Worm (Caenorhabditis elegans) whole organism, early embryonic: ENCODE data around the gene nspg-4.

Experiments
- B0310.2 ChIP-seq: sonication (generic microtip); optimal IDR thresholded peaks from 2 replicates; lab custom pipeline; 2016; ENCODE audit warnings: mild to moderate bottlenecking, missing genetic modification characterization, missing compliant biosample characterization
- F13C5.2 ChIP-seq: sonication (generic microtip); optimal IDR thresholded peaks from 2 replicates; lab custom pipeline; 2017; ENCODE audit warnings: mild to moderate bottlenecking, missing genetic modification characterization, inconsistent platforms, missing compliant biosample characterization
- aly-1 ChIP-seq: sonication (generic microtip); optimal IDR thresholded peaks from 2 replicates; lab custom pipeline; 2016; ENCODE audit warnings: missing genetic modification characterization, missing compliant biosample characterization
- ama-1 ChIP-seq: fragments of 150-350 bp; optimal IDR thresholded peaks from 2 replicates; lab custom pipeline; 2014
- ceh-13 ChIP-seq: fragments of 200-800 bp; sonication (Bioruptor generic); optimal IDR thresholded peaks from 2 replicates; lab custom pipeline; 2018; ENCODE audit warnings: mild to moderate bottlenecking, missing genetic modification characterization, missing compliant biosample characterization
- ceh-36 ChIP-seq: sonication (generic microtip); optimal IDR thresholded peaks from 2 replicates; lab custom pipeline; 2016; ENCODE audit warnings: missing genetic modification characterization, inconsistent platforms, missing compliant biosample characterization
- ets-7 ChIP-seq: sonication (generic microtip); optimal IDR thresholded peaks from 2 replicates; lab custom pipeline; 2016; ENCODE audit warnings: missing genotype, missing genetic modification characterization, missing compliant biosample characterization
- flt-1 ChIP-seq: fragments of 200-800 bp; sonication (Bioruptor generic); IDR thresholded peaks from 2 replicates; pipeline ENCODE4 v1.3.6; 2022; ENCODE audit warnings: missing genetic modification characterization, missing compliant biosample characterization
- hmbx-1 ChIP-seq: sonication (generic microtip); optimal IDR thresholded peaks from 2 replicates; lab custom pipeline; 2016; ENCODE audit warnings: mild to moderate bottlenecking, missing genetic modification characterization, missing compliant biosample characterization
- hmg-4 ChIP-seq: fragments of 200-800 bp; sonication (Bioruptor generic); optimal IDR thresholded peaks from 2 replicates; lab custom pipeline; 2018; ENCODE audit warnings: mild to moderate bottlenecking, missing genetic modification characterization, missing compliant biosample characterization
- hnd-1 ChIP-seq: sonication (generic microtip); optimal IDR thresholded peaks from 2 replicates; lab custom pipeline; 2016; ENCODE audit warnings: missing genetic modification characterization, missing compliant biosample characterization
- pes-1 ChIP-seq: fragments of 200-800 bp; sonication (Bioruptor generic); IDR thresholded peaks from 2 replicates; pipeline ENCODE4 v1.3.6; 2022; ENCODE audit warnings: missing genetic modification reagents, missing genetic modification characterization, missing compliant biosample characterization
- scrt-1 ChIP-seq: fragments of 200-800 bp; sonication (Bioruptor generic); IDR thresholded peaks from 2 replicates; pipeline ENCODE4 v1.3.6; 2022; ENCODE audit warnings: missing genetic modification characterization, missing compliant biosample characterization
- sea-1 ChIP-seq: fragments of 200-800 bp; sonication (Bioruptor generic); conservative IDR thresholded peaks from 2 replicates; pipeline ENCODE4 v1.3.6; 2022; ENCODE audit warnings: missing genetic modification characterization, missing compliant biosample characterization
- tbx-11 ChIP-seq: fragments of 200-800 bp; sonication (Bioruptor generic); IDR thresholded peaks from 2 replicates; pipeline ENCODE4 v1.3.6; 2022; ENCODE audit warnings: missing genetic modification characterization, missing compliant biosample characterization
- tbx-37 ChIP-seq: fragments of 200-800 bp; sonication (Bioruptor generic); conservative IDR thresholded peaks from 2 replicates; pipeline ENCODE4 v1.3.6; 2022; ENCODE audit warnings: missing genetic modification reagents, missing genetic modification characterization, missing compliant biosample characterization
- tra-4 ChIP-seq: sonication (generic microtip); optimal IDR thresholded peaks from 2 replicates; lab custom pipeline; 2017; ENCODE audit warnings: missing genetic modification characterization, missing compliant biosample characterization

The nspg-4 gene

DNA sequence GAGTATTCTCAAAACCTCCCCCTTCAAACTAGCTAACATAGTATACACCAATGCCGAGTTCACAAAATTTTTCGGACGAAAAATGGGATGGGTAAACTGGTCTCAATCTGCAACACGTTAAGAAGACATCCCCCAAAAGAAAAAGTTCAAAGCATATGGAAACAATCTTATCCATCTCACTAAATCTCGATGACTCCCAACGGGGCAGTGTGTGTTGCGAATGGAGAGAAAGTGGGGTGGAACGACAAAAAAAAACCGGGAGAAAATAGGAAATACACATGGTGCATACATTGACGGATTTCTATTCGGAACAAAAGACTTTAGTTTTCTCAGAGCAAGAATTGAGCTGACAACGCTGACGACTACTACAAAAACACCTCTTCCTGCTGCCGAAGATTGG is 25.1 kb upstream of the nspg-4 start:
- TF ChIP-seq sea-1 (GFP tag; lab: Robert Waterston, UW) = no peak
- no peak for TF ChIP-seq ceh-13 (GFP tag; lab: Kevin White, UChicago)
- TF ChIP-seq tra-4 (tag; lab: Kevin White, UChicago) = no peak
- TF ChIP-seq hmg-4 (GFP tag; lab: Kevin White, UChicago) = no peak
- TF ChIP-seq B0310.2 (tag; lab: Kevin White, UChicago) = no peak
- no peak for TF ChIP-seq scrt-1 (GFP tag; lab: Robert Waterston, UW)
- TF ChIP-seq aly-1 (tag; lab: Kevin White, UChicago) = no peak
- no peak for TF ChIP-seq ama-1

DNA sequence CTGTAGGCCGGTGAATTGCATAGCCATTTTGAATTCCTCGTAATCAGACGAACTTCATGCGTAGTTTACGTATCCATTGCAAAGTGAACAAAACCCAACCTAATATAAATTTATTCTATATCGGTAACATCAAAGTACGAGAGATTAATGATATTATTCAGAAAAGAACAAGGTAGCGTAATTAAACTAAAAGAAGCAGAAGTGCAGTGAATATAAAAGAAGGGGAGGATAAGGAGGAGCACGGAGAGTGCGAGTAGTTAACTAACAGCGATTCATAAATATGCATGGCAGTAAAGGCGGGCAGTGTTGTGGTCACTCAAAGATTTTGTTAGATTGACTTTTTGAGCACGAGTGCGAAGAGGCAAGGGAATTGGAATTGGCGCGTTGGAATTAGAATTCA is 24.4 kb upstream of the nspg-4 start, which contains the start of gene clc-3:
clc-3 (minus strand) TSS at position 101 of the 400 bp plus-strand sequence.
- TF ChIP-seq aly-1 (tag; lab: Kevin White, UChicago) (no peak), hmg-4 (GFP tag; lab: Kevin White, UChicago) (no peak), F13C5.2 (tag; lab: Kevin White, UChicago) (no peak), flt-1 (GFP tag; lab: Robert Waterston, UW) (no peak), sea-1 (GFP tag; lab: Robert Waterston, UW) (no peak), ceh-36 (tag; lab: Kevin White, UChicago) (no peak), ama-1 (no peak), hnd-1 (tag; lab: Kevin White, UChicago) (no peak)

DNA sequence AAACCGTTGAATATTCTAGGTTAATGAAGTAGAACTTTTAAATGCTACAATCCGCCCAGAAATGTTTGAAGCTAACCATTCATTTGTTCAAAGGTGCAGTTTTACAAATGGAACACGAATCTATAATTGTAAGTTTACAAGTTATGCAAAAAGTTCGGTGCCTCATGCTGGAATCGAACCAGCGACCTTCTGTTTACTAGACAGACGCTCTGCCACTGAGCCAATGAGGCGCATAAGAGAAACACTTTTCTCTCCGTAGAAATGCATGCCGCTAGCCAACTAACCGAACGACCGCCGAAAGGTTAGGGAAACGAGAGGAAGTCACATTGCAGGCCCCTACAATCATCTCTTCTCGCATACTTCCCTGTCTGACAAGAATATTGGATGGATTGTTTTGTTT is 21.1 kb upstream of the nspg-4 start:
- TF ChIP-seq tbx-37 (GFP tag; lab: Robert Waterston, UW) = peak; percentile 90
- TF ChIP-seq hmbx-1 (tag; lab: Kevin White, UChicago) = peak; percentile 62
- TF ChIP-seq F13C5.2 (tag; lab: Kevin White, UChicago) = peak; percentile 86
- TF ChIP-seq tra-4 (tag; lab: Kevin White, UChicago) = peak; percentile 71
- TF ChIP-seq tbx-11 (GFP tag; lab: Robert Waterston, UW) = peak; percentile 84
- peak; percentile 95 for TF ChIP-seq pes-1 (GFP tag; lab: Robert Waterston, UW)
- TF ChIP-seq ceh-36 (tag; lab: Kevin White, UChicago) = peak; percentile 77
- TF ChIP-seq aly-1 (tag; lab: Kevin White, UChicago) = peak; percentile 88
- TF ChIP-seq ama-1 = no peak
- TF ChIP-seq sea-1 (GFP tag; lab: Robert Waterston, UW) = peak; percentile 92
- TF ChIP-seq flt-1 (GFP tag; lab: Robert Waterston, UW) = peak; percentile 94
- TF ChIP-seq B0310.2 (tag; lab: Kevin White, UChicago) = peak; percentile 81
- peak; percentile 81 for TF ChIP-seq ceh-13 (GFP tag; lab: Kevin White, UChicago)
- TF ChIP-seq scrt-1 (GFP tag; lab: Robert Waterston, UW) = peak; percentile 93
- TF ChIP-seq hmg-4 (GFP tag; lab: Kevin White, UChicago) = peak; percentile 88
- TF ChIP-seq ets-7 (tag; lab: Kevin White, UChicago) = peak; percentile 36
- peak; percentile 71 for TF ChIP-seq hnd-1 (tag; lab: Kevin White, UChicago)

DNA sequence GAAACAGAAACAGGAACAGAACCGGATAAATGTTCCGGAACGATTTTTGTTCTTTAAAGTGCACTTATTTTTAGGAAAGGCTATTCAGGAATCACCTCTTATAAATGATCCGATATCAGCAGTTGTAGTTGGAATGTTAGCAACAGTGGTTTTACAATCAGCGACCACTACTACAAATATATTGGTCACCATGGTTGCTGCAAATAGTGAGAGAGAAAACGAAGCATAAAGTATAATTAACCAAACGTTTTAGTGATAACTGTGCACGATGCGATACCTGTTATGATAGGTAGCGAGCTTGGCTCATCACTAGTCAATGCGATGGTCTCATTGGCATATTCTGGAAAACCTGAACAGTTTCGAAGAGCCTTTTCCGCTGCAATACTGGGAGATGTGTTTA is 19.2 kb upstream of the nspg-4 start:
- TF ChIP-seq F13C5.2 (tag; lab: Kevin White, UChicago) (no peak), hnd-1 (tag; lab: Kevin White, UChicago) (no peak), ets-7 (tag; lab: Kevin White, UChicago) (no peak), flt-1 (GFP tag; lab: Robert Waterston, UW) (no peak), hmg-4 (GFP tag; lab: Kevin White, UChicago) (no peak), tbx-37 (GFP tag; lab: Robert Waterston, UW) (no peak), sea-1 (GFP tag; lab: Robert Waterston, UW) (no peak), ceh-13 (GFP tag; lab: Kevin White, UChicago) (no peak), scrt-1 (GFP tag; lab: Robert Waterston, UW) (no peak), ama-1 (no peak), tbx-11 (GFP tag; lab: Robert Waterston, UW) (no peak), tra-4 (tag; lab: Kevin White, UChicago) (no peak), pes-1 (GFP tag; lab: Robert Waterston, UW) (no peak), hmbx-1 (tag; lab: Kevin White, UChicago) (no peak), B0310.2 (tag; lab: Kevin White, UChicago) (no peak)

DNA sequence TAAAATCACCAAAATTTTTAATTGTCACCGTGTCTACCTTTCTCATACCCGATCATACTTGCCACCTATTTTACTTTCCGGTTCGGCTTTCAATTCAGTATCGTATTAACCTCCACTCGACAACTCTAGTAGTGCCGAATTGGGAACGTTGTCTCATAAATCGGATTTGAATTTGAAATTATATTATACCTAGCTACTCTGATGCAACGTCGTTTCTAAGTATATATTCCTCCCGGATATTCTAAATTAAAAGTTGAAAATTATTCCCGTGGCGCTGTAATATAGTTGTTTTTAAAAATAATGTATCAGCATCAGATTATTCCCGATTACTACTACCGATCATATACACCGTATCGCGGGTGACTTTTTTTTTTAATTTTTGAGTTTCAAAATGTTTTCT is 18.5 kb upstream of the nspg-4 start, which contains the start of gene ZK563.2:
ZK563.2 (plus strand) TSS at position 301 of the 400 bp plus-strand sequence.
- TF ChIP-seq flt-1 (GFP tag; lab: Robert Waterston, UW) (no peak), sea-1 (GFP tag; lab: Robert Waterston, UW) (no peak), scrt-1 (GFP tag; lab: Robert Waterston, UW) (no peak), ceh-13 (GFP tag; lab: Kevin White, UChicago) (no peak), ceh-36 (tag; lab: Kevin White, UChicago) (no peak), F13C5.2 (tag; lab: Kevin White, UChicago) (no peak), pes-1 (GFP tag; lab: Robert Waterston, UW) (no peak), tbx-11 (GFP tag; lab: Robert Waterston, UW) (no peak), tbx-37 (GFP tag; lab: Robert Waterston, UW) (no peak), hnd-1 (tag; lab: Kevin White, UChicago) (no peak), ama-1 (no peak), B0310.2 (tag; lab: Kevin White, UChicago) (no peak), hmbx-1 (tag; lab: Kevin White, UChicago) (no peak), ets-7 (tag; lab: Kevin White, UChicago) (no peak), tra-4 (tag; lab: Kevin White, UChicago) (no peak), hmg-4 (GFP tag; lab: Kevin White, UChicago) (no peak), aly-1 (tag; lab: Kevin White, UChicago) (no peak)

DNA sequence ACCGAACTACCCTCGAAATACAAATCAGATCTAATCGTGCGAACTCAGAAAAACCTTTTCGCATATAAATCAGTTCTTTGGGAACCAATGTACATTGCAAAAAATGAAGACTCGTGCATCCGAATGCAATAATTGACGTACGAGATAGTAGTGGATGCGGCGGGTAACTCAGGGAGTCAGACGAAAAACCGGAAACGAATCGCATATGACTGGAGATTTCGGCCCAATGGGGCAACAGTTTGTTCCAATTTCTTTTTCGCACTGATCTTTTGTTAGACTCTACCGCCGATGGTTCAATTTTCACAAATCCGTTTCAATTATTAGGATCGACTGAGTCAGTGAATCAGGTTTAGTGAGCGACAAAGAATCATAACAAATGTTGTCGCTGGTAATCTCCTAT is 16.6 kb upstream of the nspg-4 start:
- TF ChIP-seq aly-1 (tag; lab: Kevin White, UChicago) = no peak
- TF ChIP-seq tbx-11 (GFP tag; lab: Robert Waterston, UW) = no peak
- TF ChIP-seq pes-1 (GFP tag; lab: Robert Waterston, UW) = no peak
- no peak for TF ChIP-seq tra-4 (tag; lab: Kevin White, UChicago)
- TF ChIP-seq hmbx-1 (tag; lab: Kevin White, UChicago) = no peak
- no peak for TF ChIP-seq sea-1 (GFP tag; lab: Robert Waterston, UW)
- no peak for TF ChIP-seq flt-1 (GFP tag; lab: Robert Waterston, UW)
- TF ChIP-seq tbx-37 (GFP tag; lab: Robert Waterston, UW) = no peak
